Fruit fly (Drosophila melanogaster) whole organism, embryonic: ENCODE results near the gene Pde11.

Experiments
- CG11398 ChIP-seq: fragments of 200-800 bp; sonication (Bioruptor generic); optimal IDR thresholded peaks from 2 replicates; lab custom pipeline; 2016; ENCODE audit warnings: missing biosample characterization, missing genetic modification characterization
- CG12219 ChIP-seq: fragments of 200-800 bp; sonication (Bioruptor generic); optimal IDR thresholded peaks from 3 replicates; lab custom pipeline; 2018; ENCODE audit warnings: missing biosample characterization, mild to moderate bottlenecking, missing genetic modification characterization
- CG1233 ChIP-seq: fragments of 200-800 bp; sonication (Bioruptor generic); optimal IDR thresholded peaks from 4 replicates; lab custom pipeline; 2018; ENCODE audit warnings: missing biosample characterization, mild to moderate bottlenecking, missing genetic modification characterization
- CG13624 ChIP-seq: fragments of 200-800 bp; sonication (Bioruptor generic); optimal IDR thresholded peaks from 2 replicates; lab custom pipeline; 2016; ENCODE audit warnings: missing biosample characterization, missing genetic modification characterization
- CG14050 ChIP-seq: fragments of 200-800 bp; sonication (Bioruptor generic); IDR thresholded peaks from 3 replicates; pipeline ENCODE4 v1.3.6; 2022; ENCODE audit warnings: missing biosample characterization, missing genetic modification characterization
- CG14860 ChIP-seq: fragments of 200-800 bp; sonication (Bioruptor generic); IDR thresholded peaks from 3 replicates; pipeline ENCODE4 v1.3.6; 2022; ENCODE audit warnings: missing biosample characterization, missing genetic modification characterization; ENCODE audit not compliant: partially characterized antibody
- CG15479 ChIP-seq: fragments of 200-800 bp; sonication (Bioruptor generic); optimal IDR thresholded peaks from 3 replicates; lab custom pipeline; 2019; ENCODE audit warnings: missing biosample characterization, mild to moderate bottlenecking, missing genetic modification characterization, moderate library complexity
- CG1602 ChIP-seq: fragments of 200-800 bp; sonication (Bioruptor generic); optimal IDR thresholded peaks from 3 replicates; lab custom pipeline; 2016; ENCODE audit warnings: missing biosample characterization, missing genetic modification characterization
- CG17361 ChIP-seq: fragments of 200-800 bp; sonication (Bioruptor generic); IDR thresholded peaks from 3 replicates; pipeline ENCODE4 v1.3.6; 2022; ENCODE audit warnings: missing biosample characterization, missing genetic modification characterization
- CG17612 ChIP-seq: fragments of 200-800 bp; sonication (Bioruptor generic); IDR thresholded peaks from 2 replicates; pipeline ENCODE4 v1.3.6; 2022; ENCODE audit warnings: missing biosample characterization, missing genetic modification characterization
- CG17829 ChIP-seq: fragments of 200-800 bp; optimal IDR thresholded peaks from 2 replicates; lab custom pipeline; 2019; ENCODE audit warnings: missing biosample characterization, mild to moderate bottlenecking, missing genetic modification characterization, moderate library complexity
- CG18011 ChIP-seq: fragments of 200-800 bp; sonication (Bioruptor generic); optimal IDR thresholded peaks from 2 replicates; lab custom pipeline; 2017; ENCODE audit warnings: missing biosample characterization, missing genetic modification characterization, mild to moderate bottlenecking, moderate library complexity, missing genotype
- CG18476 ChIP-seq: fragments of 200-800 bp; sonication (Bioruptor generic); optimal IDR thresholded peaks from 2 replicates; lab custom pipeline; 2016; ENCODE audit warnings: missing biosample characterization, mild to moderate bottlenecking, missing genetic modification characterization
- CG18764 ChIP-seq: fragments of 200-800 bp; sonication (Bioruptor generic); optimal IDR thresholded peaks from 3 replicates; lab custom pipeline; 2016; ENCODE audit warnings: missing biosample characterization, missing genetic modification characterization
- CG30403 ChIP-seq: fragments of 200-800 bp; sonication (Bioruptor generic); optimal IDR thresholded peaks from 3 replicates; lab custom pipeline; 2016; ENCODE audit warnings: missing biosample characterization, missing genetic modification characterization
- CG31224 ChIP-seq: fragments of 200-800 bp; sonication (Bioruptor generic); IDR thresholded peaks from 2 replicates; pipeline ENCODE4 v1.3.6; 2022; ENCODE audit warnings: missing biosample characterization, missing genetic modification characterization
- CG3163 ChIP-seq: fragments of 200-800 bp; sonication (Bioruptor generic); optimal IDR thresholded peaks from 3 replicates; lab custom pipeline; 2016; ENCODE audit warnings: missing biosample characterization, missing genetic modification characterization
- CG3281 ChIP-seq: fragments of 200-800 bp; sonication (Bioruptor generic); optimal IDR thresholded peaks from 3 replicates; lab custom pipeline; 2017; ENCODE audit warnings: missing biosample characterization, mild to moderate bottlenecking, missing genetic modification characterization
- CG4360 ChIP-seq: fragments of 200-800 bp; sonication (Bioruptor generic); IDR thresholded peaks from 2 replicates; pipeline ENCODE4 v1.3.6; 2022; ENCODE audit warnings: missing biosample characterization, missing genetic modification characterization
- CG6175 ChIP-seq: fragments of 200-800 bp; sonication (Bioruptor generic); IDR thresholded peaks from 3 replicates; pipeline ENCODE4 v1.3.6; 2022; ENCODE audit warnings: missing biosample characterization, missing genetic modification characterization
- CG7928 ChIP-seq: fragments of 200-800 bp; sonication (Bioruptor generic); optimal IDR thresholded peaks from 2 replicates; lab custom pipeline; 2017; ENCODE audit warnings: missing biosample characterization, mild to moderate bottlenecking, missing genetic modification characterization
- CG8944 ChIP-seq: fragments of 200-800 bp; sonication (Bioruptor generic); optimal IDR thresholded peaks from 3 replicates; lab custom pipeline; 2016; ENCODE audit warnings: missing biosample characterization, missing genetic modification characterization
- CoRest ChIP-seq: fragments of 200-800 bp; sonication (Bioruptor generic); optimal IDR thresholded peaks from 3 replicates; lab custom pipeline; 2018; ENCODE audit warnings: missing biosample characterization, mild to moderate bottlenecking, missing genetic modification characterization, moderate library complexity
- Dek ChIP-seq: fragments of 200-800 bp; sonication (Bioruptor generic); optimal IDR thresholded peaks from 3 replicates; lab custom pipeline; 2019; ENCODE audit warnings: missing biosample characterization, mild to moderate bottlenecking, missing genetic modification characterization, moderate library complexity
- E2f1 ChIP-seq: fragments of 200-800 bp; sonication (Bioruptor generic); IDR thresholded peaks from 2 replicates; pipeline ENCODE4 v1.3.6; 2022; ENCODE audit warnings: missing biosample characterization, missing genetic modification characterization
- E2f2 ChIP-seq: fragments of 200-800 bp; sonication (Bioruptor generic); IDR thresholded peaks from 2 replicates; pipeline ENCODE4 v1.3.6; 2022; ENCODE audit warnings: missing biosample characterization, missing genetic modification characterization
- GATAe ChIP-seq: fragments of 200-800 bp; sonication (Bioruptor generic); conservative IDR thresholded peaks from 2 replicates; pipeline ENCODE4 v1.3.6; 2022; ENCODE audit warnings: missing biosample characterization, missing genetic modification characterization
- Nf-YA ChIP-seq: fragments of 200-800 bp; sonication (Bioruptor generic); IDR thresholded peaks from 2 replicates; pipeline ENCODE4 v1.3.6; 2022; ENCODE audit warnings: missing biosample characterization, missing genetic modification characterization
- NfI ChIP-seq: fragments of 200-800 bp; sonication (Bioruptor generic); optimal IDR thresholded peaks from 3 replicates; lab custom pipeline; 2018; ENCODE audit warnings: missing biosample characterization, mild to moderate bottlenecking, missing genetic modification characterization, moderate library complexity
- Rfx ChIP-seq: fragments of 200-800 bp; sonication (Bioruptor generic); IDR thresholded peaks from 2 replicates; pipeline ENCODE4 v1.3.6; 2022; ENCODE audit warnings: missing biosample characterization, missing genetic modification characterization
- Spps ChIP-seq: fragments of 200-800 bp; sonication (Bioruptor generic); optimal IDR thresholded peaks from 2 replicates; lab custom pipeline; 2018; ENCODE audit warnings: missing biosample characterization, mild to moderate bottlenecking, missing genetic modification characterization
- az2 ChIP-seq: fragments of 200-800 bp; sonication (Bioruptor generic); optimal IDR thresholded peaks from 3 replicates; lab custom pipeline; 2016; ENCODE audit warnings: missing biosample characterization, missing genetic modification characterization
- croc ChIP-seq: fragments of 200-800 bp; sonication (Bioruptor generic); conservative IDR thresholded peaks from 3 replicates; pipeline ENCODE4 v1.3.6; 2022; ENCODE audit warnings: missing biosample characterization, missing genetic modification characterization
- da ChIP-seq: fragments of 200-800 bp; sonication (Bioruptor generic); optimal IDR thresholded peaks from 2 replicates; lab custom pipeline; 2016; ENCODE audit warnings: missing biosample characterization, missing genetic modification characterization
- dimm ChIP-seq: fragments of 200-800 bp; sonication (Bioruptor generic); IDR thresholded peaks from 2 replicates; pipeline ENCODE4 v1.3.6; 2022; ENCODE audit warnings: missing biosample characterization, missing genetic modification characterization
- dmrt99B ChIP-seq: fragments of 200-800 bp; sonication (Bioruptor generic); optimal IDR thresholded peaks from 2 replicates; lab custom pipeline; 2018; ENCODE audit warnings: missing biosample characterization, mild to moderate bottlenecking, missing genetic modification characterization, moderate library complexity
- ewg ChIP-seq: fragments of 200-800 bp; sonication (Bioruptor generic); optimal IDR thresholded peaks from 3 replicates; lab custom pipeline; 2017; ENCODE audit warnings: mild to moderate bottlenecking, missing biosample characterization, missing genetic modification reagents, missing genetic modification characterization
- fd3F ChIP-seq: fragments of 200-800 bp; sonication (Bioruptor generic); optimal IDR thresholded peaks from 2 replicates; lab custom pipeline; 2018; ENCODE audit warnings: missing biosample characterization, mild to moderate bottlenecking, missing genetic modification characterization, moderate library complexity
- gsb-n ChIP-seq: fragments of 200-800 bp; sonication (Bioruptor generic); optimal IDR thresholded peaks from 3 replicates; lab custom pipeline; 2018; ENCODE audit warnings: missing biosample characterization, mild to moderate bottlenecking, missing genetic modification characterization
- klu ChIP-seq: fragments of 200-800 bp; sonication (Bioruptor generic); IDR thresholded peaks from 2 replicates; pipeline ENCODE4 v1.3.6; 2022; ENCODE audit warnings: missing biosample characterization, missing genetic modification characterization
- lilli ChIP-seq: fragments of 200-800 bp; sonication (Bioruptor generic); optimal IDR thresholded peaks from 3 replicates; lab custom pipeline; 2016; ENCODE audit warnings: missing biosample characterization, missing genetic modification characterization
- schlank ChIP-seq: fragments of 200-800 bp; sonication (Bioruptor generic); optimal IDR thresholded peaks from 2 replicates; lab custom pipeline; 2018; ENCODE audit warnings: missing biosample characterization, mild to moderate bottlenecking, missing genetic modification characterization
- sens-2 ChIP-seq: fragments of 200-800 bp; sonication (Bioruptor generic); IDR thresholded peaks from 2 replicates; pipeline ENCODE4 v1.3.6; 2022; ENCODE audit warnings: missing biosample characterization, missing genetic modification characterization
- seq ChIP-seq: fragments of 200-800 bp; sonication (Bioruptor generic); IDR thresholded peaks from 2 replicates; pipeline ENCODE4 v1.3.6; 2022; ENCODE audit warnings: missing biosample characterization, missing genetic modification characterization
- sim ChIP-seq: fragments of 200-800 bp; sonication (Bioruptor generic); IDR thresholded peaks from 2 replicates; pipeline ENCODE4 v1.3.6; 2022; ENCODE audit warnings: missing biosample characterization, missing genetic modification characterization
- sr ChIP-seq: fragments of 200-800 bp; sonication (Bioruptor generic); IDR thresholded peaks from 3 replicates; pipeline ENCODE4 v1.3.6; 2022; ENCODE audit warnings: missing biosample characterization, missing genetic modification characterization
- ttk ChIP-seq: fragments of 200-800 bp; sonication (Bioruptor generic); IDR thresholded peaks from 2 replicates; pipeline ENCODE4 v2.1.2; 2022; ENCODE audit warnings: missing biosample characterization, missing genetic modification characterization
- unpg ChIP-seq: fragments of 200-800 bp; sonication (Bioruptor generic); optimal IDR thresholded peaks from 3 replicates; lab custom pipeline; 2018; ENCODE audit warnings: missing biosample characterization, mild to moderate bottlenecking, missing genetic modification characterization, moderate library complexity
- vnd ChIP-seq: fragments of 200-800 bp; sonication (Bioruptor generic); IDR thresholded peaks from 3 replicates; pipeline ENCODE4 v1.3.6; 2022; ENCODE audit warnings: missing biosample characterization, missing genetic modification characterization; ENCODE audit not compliant: partially characterized antibody
- zen ChIP-seq: fragments of 200-800 bp; sonication (Bioruptor generic); optimal IDR thresholded peaks from 3 replicates; lab custom pipeline; 2018; ENCODE audit warnings: missing biosample characterization, mild to moderate bottlenecking, missing genetic modification characterization, moderate library complexity

Pde11 gene

DNA sequence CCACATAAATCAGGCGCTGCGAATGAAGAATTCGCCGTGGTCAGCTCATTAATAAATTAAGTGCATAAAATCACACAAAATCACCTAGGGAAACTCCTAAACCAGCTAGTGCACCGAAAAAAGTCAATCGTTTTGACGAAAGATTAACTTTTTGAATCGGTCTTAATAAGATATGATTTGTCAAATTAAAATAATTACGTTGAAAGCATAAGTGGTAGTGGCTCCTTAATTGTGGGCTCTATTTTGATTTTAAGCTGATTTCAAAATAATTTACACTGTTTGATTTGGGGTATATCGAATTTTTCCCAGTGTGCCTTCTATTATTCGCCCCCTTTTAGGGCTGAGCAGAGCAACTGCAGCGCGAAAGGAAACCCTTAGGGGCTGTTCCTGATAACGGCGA is 84.7 kb downstream of the Pde11 start (continued):
- TF ChIP-seq CG18476 (GFP tag; lab: Kevin White, UChicago): no peak
- TF ChIP-seq unpg (GFP tag; lab: Kevin White, UChicago): peak; percentile 52
- no peak for TF ChIP-seq CG13624 (GFP tag; lab: Kevin White, UChicago)
- peak; percentile 39 for TF ChIP-seq dmrt99B (tag; lab: Kevin White, UChicago)
- TF ChIP-seq gsb-n (tag; lab: Kevin White, UChicago): peak; percentile 38
- no peak for TF ChIP-seq CG14860 (GFP tag; lab: Robert Waterston, UW)
- no peak for TF ChIP-seq CG3163 (GFP tag; lab: Kevin White, UChicago)
- TF ChIP-seq croc: peak; percentile 41; the same call in 1 of the 3 replicates
- TF ChIP-seq da (GFP tag; lab: Kevin White, UChicago): no peak
- TF ChIP-seq dimm (GFP tag; lab: Robert Waterston, UW): no peak
- TF ChIP-seq CG15479: no peak
- TF ChIP-seq CG1602 (GFP tag; lab: Kevin White, UChicago): peak; percentile 1
- TF ChIP-seq CG7928 (GFP tag; lab: Kevin White, UChicago): no peak
- no peak for TF ChIP-seq klu (GFP tag; lab: Robert Waterston, UW)
- TF ChIP-seq GATAe (GFP tag; lab: Robert Waterston, UW): no peak
- TF ChIP-seq CG6175 (GFP tag; lab: Robert Waterston, UW): no peak
- no peak for TF ChIP-seq CG3281 (GFP tag; lab: Kevin White, UChicago)
- TF ChIP-seq Rfx (GFP tag; lab: Robert Waterston, UW): no peak

DNA sequence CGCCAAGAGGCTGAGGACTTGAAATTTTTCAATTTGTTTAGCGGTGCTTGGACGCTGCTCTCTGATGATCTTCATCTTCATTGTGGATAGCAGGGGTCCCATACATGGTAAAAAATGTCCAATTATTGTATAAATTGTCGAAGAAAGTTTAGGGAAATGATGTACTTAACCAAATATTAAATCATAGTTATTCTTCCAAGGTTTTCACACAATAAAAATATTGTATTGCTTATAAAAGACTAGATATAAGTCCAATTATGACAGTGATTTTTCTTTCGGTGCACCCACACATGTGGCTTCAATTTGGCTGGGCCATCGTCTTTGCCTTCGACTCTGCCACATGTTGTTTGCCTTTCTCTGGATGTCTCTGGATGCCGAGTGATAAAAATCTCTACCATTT is 85.3 kb downstream of the Pde11 start:
- TF ChIP-seq CG12219 (GFP tag; lab: Kevin White, UChicago): peak; percentile 40
- TF ChIP-seq schlank (tag; lab: Kevin White, UChicago): no peak
- peak; percentile 38 for TF ChIP-seq ewg (GFP tag; lab: Kevin White, UChicago)
- peak; percentile 20 for TF ChIP-seq zen (tag; lab: Kevin White, UChicago)
- TF ChIP-seq sim (GFP tag; lab: Robert Waterston, UW): no peak
- TF ChIP-seq seq (GFP tag; lab: Robert Waterston, UW): peak; percentile 48; the same call in 1 of the 2 replicates
- peak; percentile 44 for TF ChIP-seq CoRest (tag; lab: Kevin White, UChicago)
- peak; percentile 51 for TF ChIP-seq CG8944
- no peak for TF ChIP-seq Dek (tag; lab: Kevin White, UChicago)
- TF ChIP-seq CG3163 (GFP tag; lab: Kevin White, UChicago): peak; percentile 10
- TF ChIP-seq CG17829 (tag; lab: Kevin White, UChicago): peak; percentile 65
- peak; percentile 4 for TF ChIP-seq NfI (GFP tag; lab: Kevin White, UChicago)
- TF ChIP-seq Spps (tag; lab: Kevin White, UChicago): peak; percentile 4
- no peak for TF ChIP-seq vnd
- TF ChIP-seq ttk (GFP tag; lab: Robert Waterston, UW): peak; percentile 60; the same call in 1 of the 2 replicates
- TF ChIP-seq sens-2 (GFP tag; lab: Robert Waterston, UW): 0 out of 2 replicates have a peak, but pooled peaks have one; percentile 5
- TF ChIP-seq CG18011 (GFP tag; lab: Kevin White, UChicago): no peak
- peak; percentile 46 for TF ChIP-seq CG30403 (GFP tag; lab: Kevin White, UChicago)
- no peak for TF ChIP-seq fd3F (GFP tag; lab: Kevin White, UChicago)
- TF ChIP-seq CG18764 (GFP tag; lab: Kevin White, UChicago): peak; percentile 16
- TF ChIP-seq CG14050 (GFP tag; lab: Robert Waterston, UW): peak; percentile 49; the same call in 1 of the 3 replicates
- TF ChIP-seq CG1233 (GFP tag; lab: Kevin White, UChicago): peak; percentile 23
- TF ChIP-seq CG31224 (GFP tag; lab: Robert Waterston, UW): no peak
- TF ChIP-seq CG17612 (GFP tag; lab: Robert Waterston, UW): no peak
- TF ChIP-seq CG11398 (GFP tag; lab: Kevin White, UChicago): peak; percentile 13
- TF ChIP-seq E2f2 (GFP tag; lab: Robert Waterston, UW): 0 out of 2 replicates have a peak, but pooled peaks have one; percentile 26
- no peak for TF ChIP-seq sr (GFP tag; lab: Robert Waterston, UW)
- TF ChIP-seq CG17361 (GFP tag; lab: Robert Waterston, UW): peak; percentile 42; the same call in 1 of the 3 replicates
- TF ChIP-seq E2f1 (GFP tag; lab: Robert Waterston, UW): peak; percentile 59; the same call in 1 of the 2 replicates
- peak; percentile 6 for TF ChIP-seq CG18476 (GFP tag; lab: Kevin White, UChicago)
- peak; percentile 32 for TF ChIP-seq lilli (GFP tag; lab: Kevin White, UChicago)
- TF ChIP-seq Nf-YA (GFP tag; lab: Robert Waterston, UW): no peak
- peak; percentile 38; the same call in 1 of the 2 replicates for TF ChIP-seq CG4360 (GFP tag; lab: Robert Waterston, UW)
- TF ChIP-seq az2: peak; percentile 51
